Fruit fly (Drosophila melanogaster) Kc167 (cell line): ENCODE measurements around the gene Dab.

Source experiments
- Myc ChIP-seq: fragments of >200 bp; optimal IDR thresholded peaks from 2 replicates; lab custom pipeline; 2017; ENCODE audit warnings: missing external identifiers
- Sin3A ChIP-seq: fragments of >200 bp; optimal IDR thresholded peaks from 2 replicates; lab custom pipeline; 2018; ENCODE audit warnings: missing external identifiers
- h ChIP-seq: fragments of >200 bp; optimal IDR thresholded peaks from 3 replicates; lab custom pipeline; 2018; ENCODE audit warnings: missing external identifiers
- insv ChIP-seq: fragments of >200 bp; optimal IDR thresholded peaks from 3 replicates; lab custom pipeline; 2018; ENCODE audit warnings: missing external identifiers
- psq ChIP-seq: fragments of >200 bp; optimal IDR thresholded peaks from 2 replicates; lab custom pipeline; 2017; ENCODE audit warnings: missing external identifiers
- ttk ChIP-seq: sonication (Bioruptor generic); optimal IDR thresholded peaks from 2 replicates; lab custom pipeline; 2017; ENCODE audit warnings: missing external identifiers

The Dab gene

DNA sequence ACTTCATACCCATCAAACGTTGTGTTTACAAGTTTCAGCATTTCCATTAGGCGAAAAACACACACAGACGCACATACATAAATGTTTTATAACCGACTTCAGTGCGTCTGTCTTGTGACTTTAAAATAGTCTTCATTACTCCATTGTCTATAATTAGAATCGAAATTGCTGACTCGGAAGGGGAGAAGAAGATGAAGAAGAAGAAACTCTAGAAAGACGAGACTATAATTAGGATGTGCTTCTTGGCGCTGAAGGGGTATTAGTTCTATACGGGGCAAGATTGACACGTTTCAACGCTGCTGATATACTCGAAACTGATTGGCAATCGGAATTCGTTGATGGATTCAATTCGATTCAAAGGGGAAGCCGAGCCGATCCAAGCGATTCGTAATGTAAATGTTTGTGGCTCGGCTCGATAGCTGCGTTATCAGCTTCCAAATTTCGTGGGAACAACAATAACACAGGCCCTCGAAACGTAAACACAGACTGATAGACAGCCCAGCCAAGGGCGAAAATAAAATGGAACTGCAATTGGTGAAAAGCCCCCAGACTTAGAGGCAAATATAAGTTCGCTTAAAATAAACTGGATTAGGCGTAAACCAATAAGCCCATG, 3.1 kb upstream of the Dab start:
- TF ChIP-seq Myc (lab: Kevin White, UChicago) (no peak), h (no peak), ttk (lab: Kevin White, UChicago) (no peak), psq (lab: Kevin White, UChicago) (no peak), insv (lab: Kevin White, UChicago) (no peak), Sin3A (lab: Kevin White, UChicago) (no peak)

DNA sequence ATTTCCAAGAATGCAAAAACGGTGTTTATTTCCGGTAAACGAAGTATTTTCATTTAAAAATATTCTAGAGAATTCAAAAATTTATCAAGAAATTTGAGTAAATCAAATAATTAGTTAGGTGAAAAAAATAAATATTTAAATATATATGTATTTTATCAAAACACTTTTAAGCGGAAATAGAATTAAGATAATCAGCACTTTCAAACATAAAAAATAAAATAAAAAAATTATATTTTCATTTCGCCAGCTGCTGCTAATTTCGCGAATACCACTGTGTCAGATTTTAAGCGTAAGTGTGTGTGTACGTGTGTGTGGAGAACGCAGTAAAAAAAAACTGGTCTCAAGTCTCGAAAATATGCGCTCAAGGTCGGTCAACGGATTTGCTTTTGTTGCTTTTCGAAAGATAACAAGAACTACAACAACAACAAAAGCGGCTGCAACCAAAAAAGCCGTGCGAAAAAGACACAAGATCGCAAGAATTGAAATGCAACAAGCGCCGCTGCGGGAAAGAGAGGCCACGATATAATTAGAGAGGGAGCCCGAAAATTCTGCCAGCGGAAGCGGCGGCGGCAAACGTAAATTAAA, 2.2 kb upstream of the Dab start:
- no peak for TF ChIP-seq psq (lab: Kevin White, UChicago)
- no peak for TF ChIP-seq Sin3A (lab: Kevin White, UChicago)
- no peak for TF ChIP-seq Myc (lab: Kevin White, UChicago)
- TF ChIP-seq h = no peak
- TF ChIP-seq insv (lab: Kevin White, UChicago) = no peak
- no peak for TF ChIP-seq ttk (lab: Kevin White, UChicago)

DNA sequence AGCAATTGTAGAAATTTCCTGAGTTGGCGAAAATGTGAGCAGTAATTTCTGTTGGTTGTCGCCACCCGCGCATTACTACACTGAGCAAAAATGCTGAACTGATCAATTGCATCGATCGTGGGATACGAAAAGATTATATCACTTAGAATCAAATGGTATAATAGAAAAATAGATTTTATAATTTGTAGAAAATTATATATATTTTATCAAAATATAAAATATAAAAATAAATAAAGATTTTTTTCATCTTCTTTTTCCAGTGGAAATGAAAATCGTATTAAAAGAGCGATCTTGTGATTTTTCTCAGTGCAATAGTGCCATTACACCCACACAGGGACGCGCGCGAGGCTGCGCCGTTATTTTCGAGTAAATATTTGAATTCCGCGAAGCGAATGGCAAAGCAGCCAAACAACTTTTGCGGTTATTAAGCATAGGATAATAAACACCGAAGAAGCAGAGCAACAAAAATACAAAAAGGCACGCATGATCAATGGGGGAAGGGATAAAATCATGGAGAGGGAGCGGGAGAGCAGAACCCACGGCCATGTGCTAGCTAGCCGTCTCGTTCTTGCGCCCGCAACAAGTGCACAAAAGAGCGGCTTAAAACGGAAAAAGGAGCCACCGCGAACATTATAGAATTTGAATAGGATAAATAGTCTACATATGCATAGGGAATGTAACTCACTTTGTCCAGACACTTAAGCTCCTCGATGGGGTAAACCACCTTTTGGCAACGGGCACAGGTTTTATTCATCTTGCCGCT, 1.5 kb upstream of the Dab start:
- TF ChIP-seq insv (lab: Kevin White, UChicago) (no peak), h (no peak), ttk (lab: Kevin White, UChicago) (no peak), Sin3A (lab: Kevin White, UChicago) (no peak), psq (lab: Kevin White, UChicago) (no peak), Myc (lab: Kevin White, UChicago) (no peak)

dm6 chr3L:16712371-16712770, 445 bp downstream of the Dab start:
- TF ChIP-seq Sin3A (lab: Kevin White, UChicago) (no peak), insv (lab: Kevin White, UChicago) (no peak), h (no peak), Myc (lab: Kevin White, UChicago) (no peak), psq (lab: Kevin White, UChicago) (no peak), ttk (lab: Kevin White, UChicago) (no peak)

dm6 chr3L:16713446-16714192, 1.7 kb downstream of the Dab start:
- TF ChIP-seq psq (lab: Kevin White, UChicago) (no peak), insv (lab: Kevin White, UChicago) (no peak), ttk (lab: Kevin White, UChicago) (no peak)

- no peak for TF ChIP-seq Myc (lab: Kevin White, UChicago)
- TF ChIP-seq insv (lab: Kevin White, UChicago) = no peak
- no peak for TF ChIP-seq Sin3A (lab: Kevin White, UChicago)
- TF ChIP-seq psq (lab: Kevin White, UChicago) = no peak
- no peak for TF ChIP-seq ttk (lab: Kevin White, UChicago)
- no peak for TF ChIP-seq h
Measured at dm6 chr3L:16714193-16714538, 2.2 kb downstream of the Dab start.

DNA sequence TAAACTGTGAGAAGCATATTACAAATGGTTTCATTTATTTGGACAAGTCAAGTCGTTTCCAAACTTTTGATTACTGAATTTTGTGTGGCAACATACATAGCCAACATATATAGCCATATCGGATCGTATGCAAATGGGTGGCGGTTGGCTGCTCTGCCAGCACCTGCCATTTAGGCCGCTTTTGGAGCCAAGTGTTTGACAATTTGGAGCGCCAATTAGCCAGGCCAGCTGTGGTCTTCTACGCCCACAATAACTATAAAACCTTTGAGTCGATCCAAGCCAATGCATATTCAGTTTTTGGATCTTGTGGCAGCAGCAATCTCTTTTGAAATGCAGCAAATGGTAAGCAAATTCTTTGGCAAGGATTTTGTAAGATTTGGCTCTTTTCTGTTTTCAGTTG, 12.6 kb downstream of the Dab start, which contains the start of gene CG13031:
CG13031 (plus strand) TSS at position 301 of the 400 bp plus-strand sequence.
- TF ChIP-seq insv (lab: Kevin White, UChicago) = no peak
- no peak for TF ChIP-seq h
- TF ChIP-seq psq (lab: Kevin White, UChicago) = no peak
- no peak for TF ChIP-seq Myc (lab: Kevin White, UChicago)
- TF ChIP-seq ttk (lab: Kevin White, UChicago) = no peak
- TF ChIP-seq Sin3A (lab: Kevin White, UChicago) = no peak

DNA sequence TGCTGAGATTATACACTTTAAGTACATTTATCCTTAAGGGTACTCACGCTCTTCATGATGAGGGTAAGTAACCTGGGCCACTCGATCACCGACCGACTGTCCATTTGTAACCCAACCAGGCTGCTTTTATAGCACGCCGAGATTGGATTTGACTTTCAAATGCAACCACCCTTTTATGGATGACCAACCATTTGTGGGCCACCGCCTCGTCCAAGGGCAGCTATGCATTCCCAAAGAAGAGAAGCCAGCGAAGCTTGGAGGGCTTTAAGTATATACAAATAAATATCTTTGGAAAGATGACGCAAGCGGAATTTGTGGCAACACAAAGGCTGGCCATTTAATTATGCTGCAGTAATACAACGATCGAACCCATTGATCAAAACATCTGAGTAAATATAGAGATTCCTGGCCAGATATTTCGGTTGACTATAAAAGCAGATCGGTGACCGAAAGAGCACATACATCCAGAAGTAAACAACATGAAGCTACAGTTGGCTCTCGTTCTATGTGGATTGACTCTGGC, 14.2 kb downstream of the Dab start, which contains the start of the genes CG13026 and PGRP-SB2:
CG13026 (minus strand) TSS at position 101 of the 523 bp plus-strand sequence.
PGRP-SB2 (plus strand) TSS at position 473 of the 523 bp plus-strand sequence.
- TF ChIP-seq psq (lab: Kevin White, UChicago) (no peak), h (no peak), insv (lab: Kevin White, UChicago) (no peak), Sin3A (lab: Kevin White, UChicago) (no peak), Myc (lab: Kevin White, UChicago) (no peak), ttk (lab: Kevin White, UChicago) (no peak)

dm6 chr3L:16727939-16728635, 16.2 kb downstream of the Dab start, which contains the start of gene PGRP-SB1:
Gene PGRP-SB1, minus strand, starts transcription at chr3L:16727989.
- TF ChIP-seq h = no peak
- no peak for TF ChIP-seq insv (lab: Kevin White, UChicago)
- no peak for TF ChIP-seq psq (lab: Kevin White, UChicago)
- TF ChIP-seq Sin3A (lab: Kevin White, UChicago) = no peak
- no peak for TF ChIP-seq Myc (lab: Kevin White, UChicago)
- TF ChIP-seq ttk (lab: Kevin White, UChicago) = no peak

DNA sequence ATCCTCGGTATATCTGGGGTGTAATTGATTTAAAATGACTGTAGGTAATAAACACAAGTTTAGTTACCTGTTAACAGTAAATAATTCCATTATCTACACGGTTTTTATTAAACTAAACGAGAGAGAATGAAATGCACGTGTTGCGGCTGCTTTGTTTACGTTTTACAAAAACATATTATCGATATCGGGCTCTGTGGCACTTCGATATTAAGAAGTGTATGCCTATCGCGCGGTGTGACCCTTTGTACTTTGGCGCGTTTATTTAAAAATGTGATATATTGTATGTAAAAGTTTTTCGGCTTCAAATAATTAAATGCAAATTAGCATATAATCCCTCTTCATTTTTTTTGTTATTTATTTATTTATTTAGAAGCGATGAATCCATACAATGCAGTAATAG, 18.7 kb downstream of the Dab start, which contains the start of gene Dbp73D:
Dbp73D (minus strand) TSS at position 174 of the 400 bp plus-strand sequence.
- no peak for TF ChIP-seq Sin3A (lab: Kevin White, UChicago)
- TF ChIP-seq Myc (lab: Kevin White, UChicago) = no peak
- no peak for TF ChIP-seq insv (lab: Kevin White, UChicago)
- TF ChIP-seq ttk (lab: Kevin White, UChicago) = no peak
- TF ChIP-seq psq (lab: Kevin White, UChicago) = no peak
- TF ChIP-seq h = no peak
